Worm (Caenorhabditis elegans) whole organism, mixed stage, embryonic: ENCODE measurements around the gene spin-1.

Source experiments
- M03D4.4 ChIP-seq: sonication (generic microtip); optimal IDR thresholded peaks from 2 replicates; lab custom pipeline; 2017; ENCODE audit warnings: mild to moderate bottlenecking, missing genetic modification characterization, missing compliant biosample characterization
- blmp-1 ChIP-seq: fragments of 150-350 bp; optimal IDR thresholded peaks from 2 replicates; lab custom pipeline; 2014; ENCODE audit warnings: missing biosample characterization, missing genetic modification characterization
- ceh-39 ChIP-seq: fragments of 150-350 bp; optimal IDR thresholded peaks from 2 replicates; lab custom pipeline; 2014; ENCODE audit warnings: missing biosample characterization, missing genetic modification characterization
- ceh-43 ChIP-seq: fragments of 200-800 bp; sonication (Bioruptor generic); optimal IDR thresholded peaks from 2 replicates; lab custom pipeline; 2018; ENCODE audit warnings: mild to moderate bottlenecking, missing genetic modification characterization, moderate library complexity, missing compliant biosample characterization
- ceh-83 ChIP-seq: fragments of 200-800 bp; sonication (Bioruptor generic); optimal IDR thresholded peaks from 2 replicates; lab custom pipeline; 2018; ENCODE audit warnings: mild to moderate bottlenecking, missing genetic modification characterization, missing compliant biosample characterization
- ces-1 ChIP-seq: fragments of 150-350 bp; optimal IDR thresholded peaks from 2 replicates; lab custom pipeline; 2014; ENCODE audit warnings: missing biosample characterization, missing genetic modification reagents, missing genetic modification characterization
- cnd-1 ChIP-seq: fragments of 200-800 bp; sonication (Bioruptor generic); optimal IDR thresholded peaks from 2 replicates; lab custom pipeline; 2018; ENCODE audit warnings: mild to moderate bottlenecking, missing genetic modification characterization, missing compliant biosample characterization
- drap-1 ChIP-seq: fragments of 200-800 bp; sonication (Bioruptor generic); optimal IDR thresholded peaks from 3 replicates; lab custom pipeline; 2018; ENCODE audit warnings: mild to moderate bottlenecking, missing genetic modification characterization, missing compliant biosample characterization
- elt-1 ChIP-seq: sonication (generic microtip); optimal IDR thresholded peaks from 2 replicates; lab custom pipeline; 2017; ENCODE audit warnings: missing genetic modification characterization, mild to moderate bottlenecking, missing compliant biosample characterization, antibody characterized with exemption, moderate library complexity, borderline replicate concordance; ENCODE audit not compliant: insufficient read depth
- elt-3 ChIP-seq: fragments of 150-350 bp; optimal IDR thresholded peaks from 2 replicates; lab custom pipeline; 2014; ENCODE audit warnings: missing biosample characterization, missing genetic modification characterization
- ham-2 ChIP-seq: fragments of 200-800 bp; sonication (Bioruptor generic); optimal IDR thresholded peaks from 2 replicates; lab custom pipeline; 2018; ENCODE audit warnings: mild to moderate bottlenecking, missing genetic modification characterization, missing compliant biosample characterization
- hlh-1 ChIP-seq: fragments of 150-350 bp; optimal IDR thresholded peaks from 2 replicates; lab custom pipeline; 2014; ENCODE audit warnings: missing biosample characterization, missing genetic modification reagents, missing genetic modification characterization
- lin-13 ChIP-seq: fragments of 150-350 bp; optimal IDR thresholded peaks from 2 replicates; lab custom pipeline; 2014; ENCODE audit warnings: missing biosample characterization, missing genetic modification characterization
- lin-32 ChIP-seq: fragments of 200-800 bp; sonication (Bioruptor generic); optimal IDR thresholded peaks from 2 replicates; lab custom pipeline; 2018; ENCODE audit warnings: mild to moderate bottlenecking, missing genetic modification characterization, missing compliant biosample characterization
- lsy-2 ChIP-seq: fragments of 150-350 bp; optimal IDR thresholded peaks from 2 replicates; lab custom pipeline; 2014; ENCODE audit warnings: missing biosample characterization, missing genetic modification characterization
- mab-5 ChIP-seq: fragments of 150-350 bp; optimal IDR thresholded peaks from 2 replicates; lab custom pipeline; 2014; ENCODE audit warnings: missing biosample characterization, missing genetic modification characterization
- mep-1 ChIP-seq: fragments of 150-350 bp; optimal IDR thresholded peaks from 2 replicates; lab custom pipeline; 2017; ENCODE audit warnings: missing biosample characterization, missing genetic modification reagents, missing genetic modification characterization, inconsistent platforms
- mls-2 ChIP-seq: sonication (generic microtip); optimal IDR thresholded peaks from 2 replicates; lab custom pipeline; 2016; ENCODE audit warnings: mild to moderate bottlenecking, missing genetic modification characterization, moderate library complexity, missing compliant biosample characterization
- nhr-12 ChIP-seq: fragments of 150-350 bp; optimal IDR thresholded peaks from 2 replicates; lab custom pipeline; 2014; ENCODE audit warnings: missing biosample characterization, missing genetic modification characterization
- nhr-2 ChIP-seq: fragments of 150-350 bp; optimal IDR thresholded peaks from 2 replicates; lab custom pipeline; 2014; ENCODE audit warnings: missing biosample characterization, missing genetic modification characterization
- nhr-237 ChIP-seq: fragments of 150-350 bp; optimal IDR thresholded peaks from 2 replicates; lab custom pipeline; 2014; ENCODE audit warnings: missing biosample characterization, missing genetic modification characterization
- nhr-28 ChIP-seq: fragments of 150-350 bp; optimal IDR thresholded peaks from 2 replicates; lab custom pipeline; 2014; ENCODE audit warnings: missing biosample characterization, missing genetic modification characterization
- nhr-76 ChIP-seq: sonication (generic microtip); optimal IDR thresholded peaks from 2 replicates; lab custom pipeline; 2017; ENCODE audit warnings: missing biosample characterization, missing genetic modification characterization
- pha-4 ChIP-seq: fragments of 150-350 bp; optimal IDR thresholded peaks from 2 replicates; lab custom pipeline; 2018; ENCODE audit warnings: missing biosample characterization, missing genetic modification reagents, missing genetic modification characterization
- sptf-1 ChIP-seq: sonication (generic microtip); optimal IDR thresholded peaks from 2 replicates; lab custom pipeline; 2017; ENCODE audit warnings: mild to moderate bottlenecking, missing genetic modification characterization, moderate library complexity, missing compliant biosample characterization
- tbx-8 ChIP-seq: fragments of 200-800 bp; sonication (Bioruptor generic); optimal IDR thresholded peaks from 2 replicates; lab custom pipeline; 2018; ENCODE audit warnings: mild to moderate bottlenecking, missing genetic modification characterization, moderate library complexity, missing compliant biosample characterization
- unc-120 ChIP-seq: sonication (generic microtip); optimal IDR thresholded peaks from 2 replicates; lab custom pipeline; 2017; ENCODE audit warnings: missing genetic modification characterization, missing compliant biosample characterization; ENCODE audit not compliant: poor library complexity, severe bottlenecking
- unc-39 ChIP-seq: fragments of 150-350 bp; optimal IDR thresholded peaks from 2 replicates; lab custom pipeline; 2014; ENCODE audit warnings: missing biosample characterization, missing genetic modification characterization
- unc-62 ChIP-seq: fragments of 150-350 bp; optimal IDR thresholded peaks from 2 replicates; lab custom pipeline; 2014; ENCODE audit warnings: missing biosample characterization, missing genetic modification reagents, missing genetic modification characterization
- zip-8 ChIP-seq: fragments of 150-350 bp; optimal IDR thresholded peaks from 2 replicates; lab custom pipeline; 2014; ENCODE audit warnings: missing biosample characterization, missing genetic modification characterization

spin-1 gene

DNA sequence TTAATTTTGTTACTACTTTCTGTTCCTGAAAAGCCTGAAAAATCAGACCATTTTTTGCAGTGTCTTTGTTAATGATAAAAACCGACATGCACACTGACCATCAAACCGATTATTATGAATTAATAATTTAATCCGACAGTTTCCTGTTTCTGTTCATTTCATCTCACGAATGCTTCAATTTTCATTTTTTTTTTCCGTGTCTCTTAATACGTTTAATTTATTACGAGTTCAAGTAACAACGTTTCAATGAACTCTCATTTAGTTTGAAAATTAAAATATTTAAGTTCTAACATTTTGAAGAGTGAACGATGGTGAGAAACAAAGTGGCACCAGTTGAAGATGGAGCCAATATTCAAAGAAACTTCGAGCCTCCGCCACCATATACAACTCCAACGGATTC, at the start of gene spin-1:
Gene spin-1 (plus strand): TSS at position 301 of the 400 bp plus-strand sequence.
- TF ChIP-seq mab-5 (tag; lab: Kevin White, UChicago) = no peak
- TF ChIP-seq elt-3 (tag; lab: Kevin White, UChicago) = no peak

DNA sequence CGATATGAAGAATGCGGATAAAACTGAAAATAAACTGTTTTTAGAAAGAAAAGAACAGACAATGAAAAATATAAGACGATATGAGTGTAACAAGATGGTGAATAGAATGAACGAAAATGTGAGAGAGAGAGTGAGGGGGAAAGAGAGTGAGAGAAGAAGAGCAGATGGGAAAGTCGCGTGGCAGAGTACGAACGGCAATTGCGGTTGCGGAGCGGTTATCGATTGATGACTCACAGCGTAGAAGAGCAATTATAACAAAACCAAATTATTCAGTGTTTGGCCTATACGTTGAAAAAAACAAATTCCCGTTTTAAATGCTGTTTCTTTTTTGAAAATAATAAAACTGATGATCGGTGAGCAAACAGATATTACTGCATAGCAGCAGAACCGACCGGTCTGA, 49.4 kb upstream of the spin-1 start, which contains the start of gene pqn-53:
Gene pqn-53 (minus strand): TSS at position 23 of the 400 bp plus-strand sequence.
- TF ChIP-seq ces-1 (GFP tag; lab: Kevin White, UChicago) (peak; percentile 19), ceh-39 (tag; lab: Kevin White, UChicago) (peak; percentile 69), hlh-1 (tag; lab: Kevin White, UChicago) (peak; percentile 43), blmp-1 (tag; lab: Kevin White, UChicago) (no peak)

DNA sequence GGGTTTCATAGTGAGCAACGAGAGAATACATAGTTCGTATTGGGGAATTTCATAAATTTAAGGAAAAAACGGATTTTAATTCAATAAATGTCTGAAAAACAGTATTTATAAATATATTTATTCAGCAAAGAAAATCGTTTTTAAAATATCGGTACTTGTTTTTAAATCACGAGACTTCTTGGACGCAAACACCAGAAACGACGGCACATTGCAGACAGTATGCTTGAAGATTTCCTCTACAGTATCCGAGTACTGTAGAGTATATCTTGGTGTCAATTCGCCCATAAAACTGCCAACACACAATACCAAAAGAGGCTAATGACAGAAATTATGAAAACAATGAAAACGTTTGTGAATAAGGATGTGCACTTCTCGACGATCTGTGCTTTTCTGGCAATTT, 48.9 kb upstream of the spin-1 start:
- peak; percentile 5 for TF ChIP-seq sptf-1 (tag; lab: Kevin White, UChicago)
- TF ChIP-seq lin-32 (GFP tag; lab: Kevin White, UChicago) = no peak
- TF ChIP-seq lsy-2 (tag; lab: Kevin White, UChicago) = peak; percentile 69
- no peak for TF ChIP-seq nhr-12 (tag; lab: Kevin White, UChicago)
- TF ChIP-seq elt-3 (tag; lab: Kevin White, UChicago) = no peak

DNA sequence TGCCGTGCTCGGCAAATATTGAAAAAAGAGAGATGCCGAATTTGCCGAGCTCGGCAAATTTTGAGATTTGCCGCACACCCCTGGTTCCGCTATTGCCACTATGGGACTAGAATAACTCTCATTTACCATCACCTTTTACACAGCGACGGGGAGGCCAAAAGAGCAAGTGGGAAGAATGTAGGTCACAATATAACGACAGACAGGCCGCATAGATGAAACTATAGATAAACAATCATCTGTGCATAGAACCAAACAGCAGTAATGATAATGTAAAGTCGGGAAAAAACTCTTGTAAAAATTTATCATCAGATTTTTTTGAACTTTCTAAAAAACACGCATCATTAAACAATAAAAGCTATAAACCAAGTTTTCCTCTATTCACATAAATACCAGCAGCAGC, 46.4 kb upstream of the spin-1 start, which contains the start of gene kmo-2:
Gene kmo-2 (minus strand): TSS at position 101 of the 400 bp plus-strand sequence.
- TF ChIP-seq elt-1 (tag; lab: Kevin White, UChicago) = no peak
- TF ChIP-seq pha-4 (tag; lab: Kevin White, UChicago) = no peak
- no peak for TF ChIP-seq ham-2 (GFP tag; lab: Kevin White, UChicago)
- no peak for TF ChIP-seq drap-1 (GFP tag; lab: Kevin White, UChicago)
- TF ChIP-seq nhr-2 = no peak
- TF ChIP-seq sptf-1 (tag; lab: Kevin White, UChicago) = no peak
- no peak for TF ChIP-seq hlh-1 (tag; lab: Kevin White, UChicago)
- no peak for TF ChIP-seq ceh-43 (GFP tag; lab: Kevin White, UChicago)
- TF ChIP-seq lin-32 (GFP tag; lab: Kevin White, UChicago) = no peak
- no peak for TF ChIP-seq unc-120 (tag; lab: Kevin White, UChicago)

DNA sequence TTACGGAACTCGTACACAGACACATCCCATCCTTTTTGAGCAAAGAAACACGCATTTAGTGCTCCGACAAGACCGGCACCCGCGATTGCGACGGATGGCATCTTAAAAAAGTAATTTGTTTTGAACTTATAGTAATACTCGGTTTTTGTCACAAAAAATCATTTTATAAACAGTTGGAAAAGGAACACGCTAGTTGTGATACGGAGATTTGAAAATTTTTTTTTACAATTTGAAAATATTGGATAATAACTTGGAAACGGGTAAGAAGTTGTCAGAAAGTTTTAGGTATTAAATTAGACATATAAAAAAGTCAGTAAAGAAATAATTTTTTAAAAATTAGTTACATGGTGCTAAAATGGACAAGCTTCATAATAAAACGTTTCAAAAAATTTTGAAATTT, 44.4 kb upstream of the spin-1 start, which contains the start of gene kmo-1:
Gene kmo-1 (minus strand): TSS at position 101 of the 400 bp plus-strand sequence.
- TF ChIP-seq cnd-1 (tag; lab: Kevin White, UChicago) = no peak
- TF ChIP-seq unc-62 (GFP tag; lab: Kevin White, UChicago) = no peak
- no peak for TF ChIP-seq mep-1 (tag; lab: Kevin White, UChicago)
- no peak for TF ChIP-seq lin-13 (tag; lab: Kevin White, UChicago)
- no peak for TF ChIP-seq ceh-83 (GFP tag; lab: Kevin White, UChicago)
- TF ChIP-seq sptf-1 (tag; lab: Kevin White, UChicago) = no peak
- no peak for TF ChIP-seq lin-32 (GFP tag; lab: Kevin White, UChicago)
- TF ChIP-seq ceh-43 (GFP tag; lab: Kevin White, UChicago) = no peak
- TF ChIP-seq ham-2 (GFP tag; lab: Kevin White, UChicago) = no peak
- no peak for TF ChIP-seq unc-39 (tag; lab: Kevin White, UChicago)
- TF ChIP-seq ces-1 (GFP tag; lab: Kevin White, UChicago) = no peak
- no peak for TF ChIP-seq nhr-237 (tag; lab: Kevin White, UChicago)
- no peak for TF ChIP-seq zip-8 (tag; lab: Kevin White, UChicago)

DNA sequence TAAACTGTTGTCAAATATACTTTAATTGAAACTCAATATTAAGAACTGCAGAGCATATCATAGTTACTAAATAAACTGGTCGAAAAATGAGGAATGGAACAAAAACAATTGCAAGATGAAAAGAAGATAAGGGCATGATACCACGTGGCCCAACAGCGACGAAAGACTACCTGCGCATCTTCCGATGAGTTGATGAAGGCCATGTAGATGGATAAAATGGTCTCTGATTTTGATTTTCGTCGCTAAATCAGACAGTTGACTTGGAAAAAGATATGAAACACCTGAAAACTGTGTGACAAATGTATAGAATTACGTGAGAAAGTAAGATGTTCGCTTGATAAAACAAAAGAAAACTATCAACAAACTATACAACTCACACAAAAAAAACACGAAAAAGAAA, 43.3 kb upstream of the spin-1 start:
- no peak for TF ChIP-seq nhr-76 (tag; lab: Kevin White, UChicago)
- no peak for TF ChIP-seq ham-2 (GFP tag; lab: Kevin White, UChicago)
- TF ChIP-seq tbx-8 (GFP tag; lab: Kevin White, UChicago) = no peak
- no peak for TF ChIP-seq ceh-39 (tag; lab: Kevin White, UChicago)
- TF ChIP-seq ceh-83 (GFP tag; lab: Kevin White, UChicago) = no peak
- no peak for TF ChIP-seq ces-1 (GFP tag; lab: Kevin White, UChicago)
- no peak for TF ChIP-seq unc-120 (tag; lab: Kevin White, UChicago)
- no peak for TF ChIP-seq nhr-28 (tag; lab: Kevin White, UChicago)
- TF ChIP-seq drap-1 (GFP tag; lab: Kevin White, UChicago) = no peak
- no peak for TF ChIP-seq mls-2 (tag; lab: Kevin White, UChicago)
- TF ChIP-seq ceh-43 (GFP tag; lab: Kevin White, UChicago) = no peak
- no peak for TF ChIP-seq unc-62 (GFP tag; lab: Kevin White, UChicago)
- no peak for TF ChIP-seq pha-4 (tag; lab: Kevin White, UChicago)
- no peak for TF ChIP-seq M03D4.4
- no peak for TF ChIP-seq nhr-2
- TF ChIP-seq elt-3 (tag; lab: Kevin White, UChicago) = no peak
